Fruit fly (Drosophila melanogaster) whole organism, embryonic: Measurements from ENCODE around the gene CG6927.

ENCODE experiments used
- ATbp ChIP-seq: fragments of 200-800 bp; sonication (Bioruptor generic); optimal IDR thresholded peaks from 2 replicates; lab custom pipeline; 2017; ENCODE audit warnings: missing biosample characterization, mild to moderate bottlenecking, missing genetic modification characterization, missing genetic modification reagents
- Bdp1 ChIP-seq: fragments of 200-800 bp; sonication (Bioruptor generic); optimal IDR thresholded peaks from 3 replicates; lab custom pipeline; 2016; ENCODE audit warnings: missing biosample characterization, missing genetic modification characterization
- CG11723 ChIP-seq: fragments of 200-800 bp; sonication (Bioruptor generic); optimal IDR thresholded peaks from 2 replicates; lab custom pipeline; 2017; ENCODE audit warnings: missing biosample characterization, mild to moderate bottlenecking, missing genetic modification characterization
- CG1602 ChIP-seq: fragments of 200-800 bp; sonication (Bioruptor generic); optimal IDR thresholded peaks from 3 replicates; lab custom pipeline; 2016; ENCODE audit warnings: missing biosample characterization, missing genetic modification characterization
- CG1603 ChIP-seq: fragments of 200-800 bp; sonication (Bioruptor generic); optimal IDR thresholded peaks from 2 replicates; lab custom pipeline; 2019; ENCODE audit warnings: missing biosample characterization, mild to moderate bottlenecking, missing genetic modification characterization, moderate library complexity
- CG16815 ChIP-seq: fragments of 200-800 bp; sonication (Bioruptor generic); optimal IDR thresholded peaks from 3 replicates; lab custom pipeline; 2017; ENCODE audit warnings: missing biosample characterization, mild to moderate bottlenecking, missing genetic modification characterization
- CG17385 ChIP-seq: fragments of 200-800 bp; sonication (Bioruptor generic); optimal IDR thresholded peaks from 3 replicates; lab custom pipeline; 2018; ENCODE audit warnings: missing biosample characterization, mild to moderate bottlenecking, missing genetic modification characterization
- CG2116 ChIP-seq: fragments of 200-800 bp; sonication (Bioruptor generic); optimal IDR thresholded peaks from 3 replicates; lab custom pipeline; 2018; ENCODE audit warnings: missing biosample characterization, mild to moderate bottlenecking, missing genetic modification characterization
- CG31365 ChIP-seq: fragments of 200-800 bp; sonication (Bioruptor generic); optimal IDR thresholded peaks from 2 replicates; lab custom pipeline; 2018; ENCODE audit warnings: missing biosample characterization, mild to moderate bottlenecking, missing genetic modification characterization
- CG4424 ChIP-seq: fragments of 200-800 bp; sonication (Bioruptor generic); optimal IDR thresholded peaks from 3 replicates; lab custom pipeline; 2016; ENCODE audit warnings: missing biosample characterization, missing genetic modification characterization
- CG4854 ChIP-seq: fragments of 200-800 bp; sonication (Bioruptor generic); optimal IDR thresholded peaks from 2 replicates; lab custom pipeline; 2016; ENCODE audit warnings: missing biosample characterization, missing genetic modification characterization, inconsistent platforms
- CG7357 ChIP-seq: fragments of 200-800 bp; sonication (Bioruptor generic); IDR thresholded peaks from 3 replicates; pipeline ENCODE4 v1.3.6; 2022; ENCODE audit warnings: missing biosample characterization, missing genetic modification characterization
- CG7556 ChIP-seq: fragments of 200-800 bp; sonication (Bioruptor generic); optimal IDR thresholded peaks from 2 replicates; lab custom pipeline; 2017; ENCODE audit warnings: missing biosample characterization, mild to moderate bottlenecking, missing genetic modification characterization
- CG8388 ChIP-seq: fragments of 200-800 bp; sonication (Bioruptor generic); optimal IDR thresholded peaks from 2 replicates; lab custom pipeline; 2019; ENCODE audit warnings: missing biosample characterization, mild to moderate bottlenecking, missing genetic modification characterization, moderate library complexity
- CG8944 ChIP-seq: fragments of 200-800 bp; sonication (Bioruptor generic); optimal IDR thresholded peaks from 3 replicates; lab custom pipeline; 2016; ENCODE audit warnings: missing biosample characterization, missing genetic modification characterization
- CG9609 ChIP-seq: fragments of 200-800 bp; sonication (Bioruptor generic); optimal IDR thresholded peaks from 3 replicates; lab custom pipeline; 2016; ENCODE audit warnings: missing biosample characterization, missing genetic modification characterization
- CG9797 ChIP-seq: fragments of 200-800 bp; sonication (Bioruptor generic); optimal IDR thresholded peaks from 3 replicates; lab custom pipeline; 2018; ENCODE audit warnings: missing biosample characterization, mild to moderate bottlenecking, missing genetic modification characterization
- Dbx ChIP-seq: fragments of 200-800 bp; sonication (Bioruptor generic); IDR thresholded peaks from 3 replicates; pipeline ENCODE4 v1.3.6; 2022; ENCODE audit warnings: missing biosample characterization, missing genetic modification characterization
- Doc2 ChIP-seq: fragments of 200-800 bp; sonication (Bioruptor generic); IDR thresholded peaks from 2 replicates; pipeline ENCODE4 v1.3.6; 2022; ENCODE audit warnings: missing biosample characterization, missing genetic modification characterization
- Fer1 ChIP-seq: fragments of 200-800 bp; sonication (Bioruptor generic); optimal IDR thresholded peaks from 2 replicates; lab custom pipeline; 2017; ENCODE audit warnings: missing biosample characterization, mild to moderate bottlenecking, missing genetic modification characterization
- HLH4C ChIP-seq: fragments of 200-800 bp; sonication (Bioruptor generic); IDR thresholded peaks from 3 replicates; pipeline ENCODE4 v1.3.6; 2022; ENCODE audit warnings: missing biosample characterization, missing genetic modification characterization; ENCODE audit not compliant: partially characterized antibody
- Hsf ChIP-seq: fragments of 200-800 bp; sonication (Bioruptor generic); optimal IDR thresholded peaks from 3 replicates; lab custom pipeline; 2016; ENCODE audit warnings: missing biosample characterization, missing genetic modification characterization
- Lhr ChIP-seq: fragments of 200-800 bp; sonication (Bioruptor generic); optimal IDR thresholded peaks from 3 replicates; lab custom pipeline; 2017; ENCODE audit warnings: mild to moderate bottlenecking, missing biosample characterization, missing genetic modification reagents, missing genetic modification characterization
- Lpt ChIP-seq: fragments of >200 bp; optimal IDR thresholded peaks from 2 replicates; lab custom pipeline; 2018; ENCODE audit warnings: missing biosample characterization, missing genetic modification characterization
- MTF-1 ChIP-seq: fragments of 200-800 bp; sonication (Bioruptor generic); optimal IDR thresholded peaks from 2 replicates; lab custom pipeline; 2018; ENCODE audit warnings: missing biosample characterization, mild to moderate bottlenecking, missing genetic modification characterization, borderline replicate concordance
- Nf-YA ChIP-seq: fragments of 200-800 bp; sonication (Bioruptor generic); IDR thresholded peaks from 2 replicates; pipeline ENCODE4 v1.3.6; 2022; ENCODE audit warnings: missing biosample characterization, missing genetic modification characterization
- Nf-YC ChIP-seq: fragments of 200-800 bp; optimal IDR thresholded peaks from 3 replicates; lab custom pipeline; 2019; ENCODE audit warnings: missing biosample characterization, mild to moderate bottlenecking, missing genetic modification characterization, moderate library complexity
- Sox102F ChIP-seq: fragments of 200-800 bp; sonication (Bioruptor generic); optimal IDR thresholded peaks from 2 replicates; lab custom pipeline; 2018; ENCODE audit warnings: missing biosample characterization, mild to moderate bottlenecking, missing genetic modification characterization, moderate library complexity
- Xrp1 ChIP-seq: fragments of 200-800 bp; sonication (Bioruptor generic); IDR thresholded peaks from 2 replicates; pipeline ENCODE4 v1.3.6; 2022; ENCODE audit warnings: missing biosample characterization, missing genetic modification characterization
- ap ChIP-seq: fragments of 200-800 bp; sonication (Bioruptor generic); IDR thresholded peaks from 2 replicates; pipeline ENCODE4 v1.3.6; 2022; ENCODE audit warnings: missing biosample characterization, missing genetic modification characterization
- bowl ChIP-seq: fragments of 200-800 bp; sonication (Bioruptor generic); IDR thresholded peaks from 2 replicates; pipeline ENCODE4 v1.3.6; 2022; ENCODE audit warnings: missing biosample characterization, missing genetic modification characterization
- br ChIP-seq: fragments of >200 bp; optimal IDR thresholded peaks from 2 replicates; lab custom pipeline; 2017
- chif ChIP-seq, 2 experiments: fragments of 200-800 bp; sonication (Bioruptor generic); optimal IDR thresholded peaks; 3 replicates each; lab custom pipeline; 2016; ENCODE audit warnings: missing biosample characterization in 2 of 2, missing genetic modification characterization in 2 of 2
- chm ChIP-seq: fragments of 200-800 bp; sonication (Bioruptor generic); IDR thresholded peaks from 2 replicates; pipeline ENCODE4 v1.3.6; 2022; ENCODE audit warnings: missing biosample characterization, missing genetic modification characterization
- dmrt99B ChIP-seq: fragments of 200-800 bp; sonication (Bioruptor generic); optimal IDR thresholded peaks from 2 replicates; lab custom pipeline; 2018; ENCODE audit warnings: missing biosample characterization, mild to moderate bottlenecking, missing genetic modification characterization, moderate library complexity
- exex ChIP-seq: fragments of 200-800 bp; sonication (Bioruptor generic); optimal IDR thresholded peaks from 4 replicates; lab custom pipeline; 2018; ENCODE audit warnings: missing biosample characterization, mild to moderate bottlenecking, missing genetic modification characterization, moderate library complexity
- fd102C ChIP-seq: fragments of 200-800 bp; sonication (Bioruptor generic); optimal IDR thresholded peaks from 2 replicates; lab custom pipeline; 2018; ENCODE audit warnings: missing biosample characterization, mild to moderate bottlenecking, missing genetic modification characterization, moderate library complexity
- grau ChIP-seq: fragments of 200-800 bp; optimal IDR thresholded peaks from 3 replicates; lab custom pipeline; 2019; ENCODE audit warnings: missing biosample characterization, mild to moderate bottlenecking, missing genetic modification characterization, moderate library complexity
- gsb ChIP-seq: fragments of 200-800 bp; sonication (Bioruptor generic); IDR thresholded peaks from 2 replicates; pipeline ENCODE4 v1.3.6; 2022; ENCODE audit warnings: missing biosample characterization, missing genetic modification characterization
- ind ChIP-seq: fragments of 200-800 bp; sonication (Bioruptor generic); optimal IDR thresholded peaks from 3 replicates; lab custom pipeline; 2016; ENCODE audit warnings: missing biosample characterization, missing genetic modification characterization
- luna ChIP-seq: fragments of 200-800 bp; sonication (Bioruptor generic); optimal IDR thresholded peaks from 2 replicates; lab custom pipeline; 2016; ENCODE audit warnings: missing biosample characterization, missing genetic modification characterization
- nerfin-1 ChIP-seq: fragments of 200-800 bp; sonication (Bioruptor generic); optimal IDR thresholded peaks from 3 replicates; lab custom pipeline; 2019; ENCODE audit warnings: missing biosample characterization, mild to moderate bottlenecking, missing genetic modification characterization, moderate library complexity
- nerfin-2 ChIP-seq: fragments of 200-800 bp; sonication (Bioruptor generic); IDR thresholded peaks from 2 replicates; pipeline ENCODE4 v1.3.6; 2022; ENCODE audit warnings: missing biosample characterization, missing genetic modification characterization; ENCODE audit not compliant: partially characterized antibody
- nmo ChIP-seq: fragments of 200-800 bp; sonication (Bioruptor generic); optimal IDR thresholded peaks from 2 replicates; lab custom pipeline; 2018; ENCODE audit warnings: missing biosample characterization, mild to moderate bottlenecking, missing genetic modification characterization, moderate library complexity
- onecut ChIP-seq: fragments of 200-800 bp; sonication (Bioruptor generic); IDR thresholded peaks from 2 replicates; pipeline ENCODE4 v1.3.6; 2022; ENCODE audit warnings: missing biosample characterization, missing genetic modification characterization
- peb ChIP-seq: fragments of 200-800 bp; sonication (Bioruptor generic); IDR thresholded peaks from 2 replicates; pipeline ENCODE4 v1.3.6; 2022; ENCODE audit warnings: missing biosample characterization, missing genetic modification characterization
- psq ChIP-seq: fragments of 200-800 bp; sonication (Bioruptor generic); optimal IDR thresholded peaks from 2 replicates; lab custom pipeline; 2017; ENCODE audit warnings: missing biosample characterization, missing genetic modification characterization
- ro ChIP-seq: fragments of 200-800 bp; sonication (Bioruptor generic); IDR thresholded peaks from 2 replicates; pipeline ENCODE4 v1.3.6; 2022; ENCODE audit warnings: missing biosample characterization, missing genetic modification characterization
- sens-2 ChIP-seq: fragments of 200-800 bp; sonication (Bioruptor generic); IDR thresholded peaks from 2 replicates; pipeline ENCODE4 v1.3.6; 2022; ENCODE audit warnings: missing biosample characterization, missing genetic modification characterization
- shn ChIP-seq: fragments of 200-800 bp; sonication (Bioruptor generic); optimal IDR thresholded peaks from 3 replicates; lab custom pipeline; 2016; ENCODE audit warnings: missing biosample characterization, missing genetic modification characterization
- sob ChIP-seq: fragments of 200-800 bp; sonication (Bioruptor generic); IDR thresholded peaks from 2 replicates; pipeline ENCODE4 v1.3.6; 2022; ENCODE audit warnings: missing biosample characterization, missing genetic modification characterization

The CG6927 gene

dm6 chrX:4939788-4940441 is 33.2 kb downstream of the CG6927 start (continued):
- TF ChIP-seq Sox102F (peak; percentile 98), dmrt99B (peak; percentile 97), CG7556 (GFP tag; lab: Kevin White, UChicago) (peak; percentile 90), HLH4C (GFP tag; lab: Robert Waterston, UW) (no peak), CG9609 (GFP tag; lab: Kevin White, UChicago) (peak; percentile 93), CG8388 (GFP tag; lab: Kevin White, UChicago) (peak; percentile 92), CG4854 (GFP tag; lab: Kevin White, UChicago) (peak; percentile 88), Lpt (GFP tag; lab: Kevin White, UChicago) (no peak), nerfin-2 (GFP tag; lab: Robert Waterston, UW) (no peak), Xrp1 (GFP tag; lab: Robert Waterston, UW) (peak; percentile 98), chm (GFP tag; lab: Robert Waterston, UW) (peak; percentile 97), nmo (GFP tag; lab: Kevin White, UChicago) (peak; percentile 95), ATbp (peak; percentile 97), MTF-1 (GFP tag; lab: Kevin White, UChicago) (peak; percentile 92), CG17385 (GFP tag; lab: Kevin White, UChicago) (peak; percentile 90), sens-2 (GFP tag; lab: Robert Waterston, UW) (peak; percentile 98), CG16815 (GFP tag; lab: Kevin White, UChicago) (peak; percentile 95), br (no peak), Dbx (peak; percentile 74), CG9797 (GFP tag; lab: Kevin White, UChicago) (peak; percentile 32), fd102C (GFP tag; lab: Kevin White, UChicago) (peak; percentile 92), gsb (GFP tag; lab: Robert Waterston, UW) (peak; percentile 76), Lhr (GFP tag; lab: Kevin White, UChicago) (peak; percentile 87), Bdp1 (GFP tag; lab: Kevin White, UChicago) (peak; percentile 85), Hsf (GFP tag; lab: Kevin White, UChicago) (peak; percentile 95), bowl (GFP tag; lab: Robert Waterston, UW) (peak; percentile 94), shn (GFP tag; lab: Kevin White, UChicago) (peak; percentile 87), CG4424 (GFP tag; lab: Kevin White, UChicago) (peak; percentile 96), Doc2 (GFP tag; lab: Robert Waterston, UW) (peak; percentile 79), onecut (GFP tag; lab: Robert Waterston, UW) (peak; percentile 95), psq (GFP tag; lab: Kevin White, UChicago) (peak; percentile 42), Nf-YA (GFP tag; lab: Robert Waterston, UW) (peak; percentile 94), sob (GFP tag; lab: Robert Waterston, UW) (peak; percentile 91), CG1602 (GFP tag; lab: Kevin White, UChicago) (peak; percentile 95), CG7357 (GFP tag; lab: Robert Waterston, UW) (peak; percentile 87), chif (GFP tag; optimal IDR thresholded peaks at IDR 0.05; lab: Kevin White, UChicago) (peak; percentile 91 to 98), CG8944 (GFP tag; lab: Kevin White, UChicago) (peak; percentile 95), ro (GFP tag; lab: Robert Waterston, UW) (peak; percentile 91), grau (peak; percentile 99), CG2116 (GFP tag; lab: Kevin White, UChicago) (peak; percentile 66), ap (GFP tag; lab: Robert Waterston, UW) (peak; percentile 96), exex (tag; lab: Kevin White, UChicago) (peak; percentile 50), Nf-YC (tag; lab: Kevin White, UChicago) (peak; percentile 77), CG11723 (GFP tag; lab: Kevin White, UChicago) (peak; percentile 93), nerfin-1 (tag; lab: Kevin White, UChicago) (peak; percentile 93), peb (GFP tag; lab: Robert Waterston, UW) (peak; percentile 95), luna (GFP tag; lab: Kevin White, UChicago) (peak; percentile 38), CG31365 (peak; percentile 83), ind (GFP tag; lab: Kevin White, UChicago) (peak; percentile 95), CG1603 (tag; lab: Kevin White, UChicago) (peak; percentile 98), Fer1 (GFP tag; lab: Kevin White, UChicago) (peak; percentile 89)
